Fruit fly (Drosophila melanogaster) whole organism, larva: ENCODE data around the gene CG4891.

Source experiments
- noc ChIP-seq: fragments of 200-800 bp; sonication (Bioruptor generic); optimal IDR thresholded peaks from 3 replicates; lab custom pipeline; 2019; ENCODE audit warnings: missing biosample characterization, mild to moderate bottlenecking, missing genetic modification characterization, moderate library complexity

Gene CG4891

DNA sequence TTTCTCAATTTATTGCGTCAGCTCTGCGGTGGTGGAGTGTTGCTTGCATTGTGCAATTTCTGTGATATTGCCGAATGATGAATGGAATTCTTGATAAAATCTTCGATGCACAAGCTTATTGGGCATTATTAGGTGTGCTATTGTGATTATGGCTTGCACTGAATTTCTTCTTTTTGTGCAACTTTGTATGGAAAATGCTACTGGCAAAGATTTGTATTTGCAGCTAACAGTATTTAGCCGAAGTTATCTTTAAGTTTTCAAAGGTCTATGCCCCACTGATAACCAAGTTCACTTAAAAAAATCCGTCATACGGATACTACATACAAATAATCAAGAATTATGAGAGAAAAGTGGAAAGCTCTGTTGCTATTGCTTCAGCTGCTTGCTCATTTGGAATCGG, at the start of gene CG4891:
Gene CG4891, plus strand, starts transcription at position 301 of the 400 bp plus-strand sequence.
- no peak for TF ChIP-seq noc (tag; lab: Kevin White, UChicago)

DNA sequence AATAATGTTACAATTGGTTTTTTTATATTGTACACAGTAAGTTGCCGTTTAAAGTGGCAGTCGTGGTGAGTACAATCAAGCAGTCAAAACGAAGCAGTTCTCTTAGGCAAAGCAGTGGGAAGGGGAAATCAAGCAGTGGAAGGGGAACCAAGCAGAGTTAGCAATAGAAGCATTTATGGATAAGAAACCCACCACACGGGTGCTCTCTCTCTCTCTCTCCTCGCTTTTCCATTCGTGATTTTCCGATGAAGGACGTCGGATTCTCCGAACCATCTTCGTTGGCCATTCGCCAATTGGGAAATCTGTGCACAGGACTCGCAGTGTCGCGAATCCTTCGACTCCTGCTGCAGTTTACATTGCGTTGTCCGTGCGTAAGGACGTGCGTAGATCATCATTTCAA, 45.1 kb upstream of the CG4891 start, which contains the start of gene beat-Ia:
Gene beat-Ia, plus strand, starts transcription at position 319 of the 400 bp plus-strand sequence.
- TF ChIP-seq noc (tag; lab: Kevin White, UChicago): no peak

DNA sequence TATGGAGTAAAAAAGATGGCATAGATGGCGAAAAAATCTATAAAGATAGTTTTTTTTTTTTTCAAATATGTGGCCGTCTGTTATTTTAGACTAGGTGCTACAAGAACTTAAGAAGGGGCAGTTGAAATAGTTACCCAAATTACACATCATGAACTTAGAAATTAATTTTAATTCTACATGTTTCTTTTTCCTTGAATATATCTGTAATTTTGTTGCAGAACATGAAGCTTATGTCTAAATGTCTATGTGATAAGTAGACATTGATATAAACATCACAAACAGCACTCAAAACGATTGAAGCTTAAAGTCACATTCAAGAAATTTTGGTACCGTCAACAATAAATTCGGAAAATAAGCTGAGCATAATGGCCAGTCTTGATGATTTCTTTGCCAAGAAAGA, 38.4 kb downstream of the CG4891 start, which contains the start of gene CG4892:
Gene CG4892, plus strand, starts transcription at position 301 of the 400 bp plus-strand sequence.
- TF ChIP-seq noc (tag; lab: Kevin White, UChicago): no peak

DNA sequence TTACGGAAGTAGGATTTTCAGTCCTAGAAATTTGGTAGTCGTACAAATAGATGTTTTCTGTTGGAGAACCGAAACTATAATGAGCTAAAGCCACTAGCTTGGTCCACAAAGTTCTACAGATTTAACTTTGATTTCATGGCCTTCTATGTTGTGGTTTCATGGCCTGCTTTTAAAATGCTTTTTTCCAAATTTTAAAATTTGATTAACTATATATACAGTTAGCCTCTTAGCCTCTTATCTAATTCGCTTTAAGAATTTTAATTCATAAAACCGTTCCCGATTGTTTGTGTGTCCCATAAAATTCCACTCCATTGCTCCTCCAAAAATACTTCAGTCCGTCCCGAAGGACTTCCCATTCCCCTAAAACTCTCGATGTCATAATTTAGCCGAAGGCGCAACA, 40.4 kb downstream of the CG4891 start, which contains the start of gene CG34168:
Gene CG34168, minus strand, starts transcription at position 101 of the 400 bp plus-strand sequence.
- no peak for TF ChIP-seq noc (tag; lab: Kevin White, UChicago)
